Fruit fly (Drosophila melanogaster): ENCODE data around the gene Ythdf.

Gene Ythdf

DNA sequence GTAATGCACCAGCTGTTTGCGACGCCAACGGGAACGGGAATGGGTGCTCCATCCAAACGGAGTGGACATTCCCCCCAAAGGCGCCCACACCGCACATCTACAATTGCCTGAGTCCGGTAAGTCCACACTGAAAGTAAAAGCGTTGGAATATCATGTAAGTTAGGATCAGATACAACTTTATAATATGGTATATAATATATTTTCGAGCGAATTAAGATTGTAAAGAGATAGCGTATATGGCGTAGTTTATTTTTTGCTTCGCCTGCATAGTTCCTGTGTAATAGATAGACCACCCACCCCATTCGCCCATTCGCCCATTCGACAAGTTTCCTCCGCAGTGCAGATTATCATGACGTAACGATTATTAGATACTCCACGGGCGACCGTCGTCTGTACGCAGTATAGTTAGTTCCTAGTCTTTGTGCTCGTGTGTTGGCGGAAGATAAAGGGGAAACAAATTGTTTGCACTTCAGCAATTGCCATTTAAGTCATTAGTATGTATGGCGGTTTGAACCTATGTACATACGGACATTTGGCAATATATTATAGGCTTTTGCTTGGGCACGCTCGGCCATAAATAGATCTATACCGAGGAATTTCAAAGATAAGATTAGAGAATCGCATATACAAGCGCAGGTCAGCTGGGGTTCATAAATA, 12.5 kb upstream of the Ythdf start:
- no peak for TF ChIP-seq CG7368 (GFP tag; optimal IDR thresholded peaks at IDR 0.05)
- TF ChIP-seq CG6163 (GFP tag; IDR thresholded peaks at IDR 0.05): peak; percentile 68; the same call in 2 of the 3 replicates
- peak; percentile 31 for TF ChIP-seq Sox14 (GFP tag; optimal IDR thresholded peaks at IDR 0.05)
- no peak for TF ChIP-seq Hr38 (GFP tag; optimal IDR thresholded peaks at IDR 0.05)
- TF ChIP-seq CG31627 (GFP tag; optimal IDR thresholded peaks at IDR 0.05): no peak
- TF ChIP-seq CG16779 (tag; optimal IDR thresholded peaks at IDR 0.05): peak; percentile 25
- no peak for TF ChIP-seq CG10669 (GFP tag; optimal IDR thresholded peaks at IDR 0.05)
- no peak for TF ChIP-seq CG32006 (GFP tag; optimal IDR thresholded peaks at IDR 0.05)
- TF ChIP-seq CG10631 (GFP tag; optimal IDR thresholded peaks at IDR 0.05): peak; percentile 24
- TF ChIP-seq lz (GFP tag; optimal IDR thresholded peaks at IDR 0.05): no peak
- peak; percentile 64 for TF ChIP-seq Lpt (GFP tag; optimal IDR thresholded peaks at IDR 0.05)
- TF ChIP-seq Hr39 (GFP tag; optimal IDR thresholded peaks at IDR 0.05): no peak
- peak in 1 of 2 experiments; percentile 39 for TF ChIP-seq salr (GFP tag; optimal IDR thresholded peaks at IDR 0.05)
- no peak for TF ChIP-seq CG8632 (GFP tag; optimal IDR thresholded peaks at IDR 0.05)
- TF ChIP-seq Blimp-1 (GFP tag; optimal IDR thresholded peaks at IDR 0.05): no peak
- TF ChIP-seq CG11762 (GFP tag; optimal IDR thresholded peaks at IDR 0.05; ENCODE audit: insufficient read depth): no peak
- TF ChIP-seq achi (GFP tag; optimal IDR thresholded peaks at IDR 0.05): peak; percentile 30
- TF ChIP-seq CG3032 (tag; optimal IDR thresholded peaks at IDR 0.05): no peak
- no peak for TF ChIP-seq fd85E (GFP tag; optimal IDR thresholded peaks at IDR 0.05)
- no peak for TF ChIP-seq CG1621 (tag; optimal IDR thresholded peaks at IDR 0.05)
- TF ChIP-seq CG6808 (GFP tag; optimal IDR thresholded peaks at IDR 0.05): no peak
- TF ChIP-seq ss (GFP tag; optimal IDR thresholded peaks at IDR 0.05): no peak
- no peak for TF ChIP-seq CG4318 (GFP tag; optimal IDR thresholded peaks at IDR 0.05)
- peak; percentile 78; the same call in 2 of the 3 replicates for TF ChIP-seq CG8119 (GFP tag; IDR thresholded peaks at IDR 0.05)
- TF ChIP-seq Gug (GFP tag; IDR thresholded peaks at IDR 0.05): no peak
- no peak for TF ChIP-seq CG11902 (GFP tag; optimal IDR thresholded peaks at IDR 0.05)
- TF ChIP-seq Ets96B (tag; optimal IDR thresholded peaks at IDR 0.05): no peak
- no peak for TF ChIP-seq CG8319 (GFP tag; optimal IDR thresholded peaks at IDR 0.05)
- TF ChIP-seq Eip75B (GFP tag; optimal IDR thresholded peaks at IDR 0.05): no peak
- TF ChIP-seq Met (GFP tag; optimal IDR thresholded peaks at IDR 0.05): no peak
- TF ChIP-seq OdsH (GFP tag; optimal IDR thresholded peaks at IDR 0.05): peak; percentile 48
- TF ChIP-seq acj6 (GFP tag; optimal IDR thresholded peaks at IDR 0.05): peak; percentile 17
- TF ChIP-seq Sox102F (GFP tag; optimal IDR thresholded peaks at IDR 0.05): no peak
- peak; percentile 66 for TF ChIP-seq vri (GFP tag; optimal IDR thresholded peaks at IDR 0.05)
- TF ChIP-seq eg (GFP tag; IDR thresholded peaks at IDR 0.05): no peak; the same call in 2 of the 3 replicates
- TF ChIP-seq net (GFP tag; optimal IDR thresholded peaks at IDR 0.05): no peak
- TF ChIP-seq fd59A (GFP tag; optimal IDR thresholded peaks at IDR 0.05): no peak
- peak; percentile 7; the same call in 1 of the 2 replicates for TF ChIP-seq CG11294 (GFP tag; IDR thresholded peaks at IDR 0.05)
- peak; percentile 86 for TF ChIP-seq CG15336 (GFP tag; IDR thresholded peaks at IDR 0.05)
- no peak for TF ChIP-seq CG9139 (GFP tag; optimal IDR thresholded peaks at IDR 0.05)
- TF ChIP-seq CG6276 (GFP tag; optimal IDR thresholded peaks at IDR 0.05): peak; percentile 68
- TF ChIP-seq Hr4 (GFP tag; optimal IDR thresholded peaks at IDR 0.05): peak; percentile 81
- no peak for TF ChIP-seq fkh (GFP tag; optimal IDR thresholded peaks at IDR 0.05)
- no peak for TF ChIP-seq Smox (GFP tag; optimal IDR thresholded peaks at IDR 0.05)
- TF ChIP-seq spab (GFP tag; optimal IDR thresholded peaks at IDR 0.05): no peak
- TF ChIP-seq Sox15 (GFP tag; optimal IDR thresholded peaks at IDR 0.05): no peak
- TF ChIP-seq Ets21C (GFP tag; optimal IDR thresholded peaks at IDR 0.05): no peak
- TF ChIP-seq Eip93F (GFP tag; optimal IDR thresholded peaks at IDR 0.05): no peak
- no peak for TF ChIP-seq cyc (GFP tag; optimal IDR thresholded peaks at IDR 0.05)
- no peak for TF ChIP-seq CG34406 (GFP tag; optimal IDR thresholded peaks at IDR 0.05)
- no peak for TF ChIP-seq svp (GFP tag)
- TF ChIP-seq CG6854 (GFP tag; optimal IDR thresholded peaks at IDR 0.05): no peak

Data from whole organism, prepupa.